Worm (Caenorhabditis elegans) whole organism, young adult: Measurements from ENCODE around the gene T11F8.5.

Source experiments
- B0019.2 ChIP-seq: fragments of 200-800 bp; sonication (Bioruptor generic); conservative IDR thresholded peaks from 2 replicates; pipeline ENCODE4 v1.3.6; 2022; ENCODE audit warnings: missing genetic modification reagents, missing genetic modification characterization, missing compliant biosample characterization
- C06A6.2 ChIP-seq: fragments of 200-800 bp; sonication (Bioruptor generic); conservative IDR thresholded peaks from 2 replicates; pipeline ENCODE4 v1.3.6; 2022; ENCODE audit warnings: missing genetic modification characterization, missing compliant biosample characterization
- F57A8.1 ChIP-seq: fragments of 200-800 bp; sonication (Bioruptor generic); optimal IDR thresholded peaks from 2 replicates; lab custom pipeline; 2018; ENCODE audit warnings: mild to moderate bottlenecking, missing genetic modification characterization, moderate library complexity, missing compliant biosample characterization
- Y53F4B.3 ChIP-seq: fragments of 200-800 bp; sonication (Bioruptor generic); IDR thresholded peaks from 2 replicates; pipeline ENCODE4 v1.3.6; 2022; ENCODE audit warnings: missing genetic modification reagents, missing genetic modification characterization, missing compliant biosample characterization
- Y56A3A.18 ChIP-seq: fragments of 200-800 bp; sonication (Bioruptor generic); IDR thresholded peaks from 2 replicates; pipeline ENCODE4 v1.3.6; 2022; ENCODE audit warnings: missing genetic modification reagents, missing genetic modification characterization, missing compliant biosample characterization
- Y67H2A.10 ChIP-seq: fragments of 200-800 bp; sonication (Bioruptor generic); conservative IDR thresholded peaks from 2 replicates; pipeline ENCODE4 v1.3.6; 2022; ENCODE audit warnings: missing genetic modification reagents, missing genetic modification characterization, missing compliant biosample characterization
- ZK185.1 ChIP-seq: sonication (generic microtip); optimal IDR thresholded peaks from 2 replicates; lab custom pipeline; 2016; ENCODE audit warnings: mild to moderate bottlenecking, missing genetic modification characterization, missing compliant biosample characterization; ENCODE audit not compliant: poor library complexity, severe bottlenecking
- aptf-3 ChIP-seq: fragments of 200-800 bp; sonication (Bioruptor generic); IDR thresholded peaks from 2 replicates; pipeline ENCODE4 v1.3.6; 2022; ENCODE audit warnings: missing genetic modification characterization, missing compliant biosample characterization
- attf-6 ChIP-seq: fragments of 200-800 bp; sonication (Bioruptor generic); IDR thresholded peaks from 2 replicates; pipeline ENCODE4 v1.3.6; 2022; ENCODE audit warnings: missing genetic modification reagents, missing genetic modification characterization, missing compliant biosample characterization
- bed-1 ChIP-seq: fragments of 200-800 bp; sonication (Bioruptor generic); IDR thresholded peaks from 2 replicates; pipeline ENCODE4 v1.3.6; 2022; ENCODE audit warnings: missing genetic modification reagents, missing genetic modification characterization, missing compliant biosample characterization
- ceh-100 ChIP-seq: fragments of 200-800 bp; sonication (Bioruptor generic); IDR thresholded peaks from 2 replicates; pipeline ENCODE4 v1.3.6; 2022; ENCODE audit warnings: missing genetic modification reagents, missing genetic modification characterization, missing compliant biosample characterization
- ceh-79 ChIP-seq: sonication (generic microtip); optimal IDR thresholded peaks from 2 replicates; lab custom pipeline; 2017; ENCODE audit warnings: mild to moderate bottlenecking, missing genetic modification characterization, missing compliant biosample characterization
- ceh-91 ChIP-seq: fragments of 200-800 bp; sonication (Bioruptor generic); IDR thresholded peaks from 2 replicates; pipeline ENCODE4 v1.3.6; 2022; ENCODE audit warnings: missing genetic modification reagents, missing genetic modification characterization, missing compliant biosample characterization
- egl-18 ChIP-seq: fragments of 200-800 bp; sonication (Bioruptor generic); IDR thresholded peaks from 2 replicates; pipeline ENCODE4 v1.3.6; 2022; ENCODE audit warnings: missing genetic modification reagents, missing genetic modification characterization, missing compliant biosample characterization
- fkh-3 ChIP-seq: sonication (generic microtip); optimal IDR thresholded peaks from 2 replicates; lab custom pipeline; 2016; ENCODE audit warnings: mild to moderate bottlenecking, missing genetic modification characterization, missing compliant biosample characterization
- hrde-1 ChIP-seq: sonication (generic microtip); optimal IDR thresholded peaks from 2 replicates; lab custom pipeline; 2016; ENCODE audit warnings: missing genetic modification characterization, mild to moderate bottlenecking, missing compliant biosample characterization, moderate library complexity, missing genotype, missing genetic modification reagents, borderline replicate concordance
- lag-1 ChIP-seq: fragments of 200-800 bp; sonication (Bioruptor generic); IDR thresholded peaks from 2 replicates; pipeline ENCODE4 v1.3.6; 2022; ENCODE audit warnings: missing genetic modification reagents, missing genetic modification characterization, missing compliant biosample characterization
- let-607 ChIP-seq, 2 experiments: fragments of 200-800 bp in 1 of 2; sonication (Bioruptor generic) in 1 of 2; sonication (generic microtip) in 1 of 2; optimal IDR thresholded peaks; 2 replicates each; lab custom pipeline; 2016 to 2018; ENCODE audit warnings: mild to moderate bottlenecking in 2 of 2, missing compliant biosample characterization in 2 of 2, missing genetic modification characterization in 2 of 2, moderate library complexity in 2 of 2, missing genotype in 1 of 2
- lin-35 ChIP-seq, 3 experiments: fragments of 150-350 bp in 2 of 3; sonication (generic microtip) in 1 of 3; optimal IDR thresholded peaks; 2 replicates each; lab custom pipeline; 2014 to 2018; ENCODE audit warnings: missing biosample characterization in 3 of 3, missing genetic modification characterization in 3 of 3, missing genetic modification reagents in 3 of 3
- nfya-1 ChIP-seq: sonication (generic microtip); optimal IDR thresholded peaks from 2 replicates; lab custom pipeline; 2017; ENCODE audit warnings: antibody characterized with exemption, missing compliant biosample characterization, missing genetic modification characterization, borderline replicate concordance; ENCODE audit not compliant: insufficient read depth
- nhr-27 ChIP-seq: fragments of 200-800 bp; sonication (Bioruptor generic); optimal IDR thresholded peaks from 2 replicates; lab custom pipeline; 2018; ENCODE audit warnings: mild to moderate bottlenecking, missing genetic modification characterization, moderate library complexity, missing compliant biosample characterization
- nhr-80 ChIP-seq: sonication (generic microtip); optimal IDR thresholded peaks from 2 replicates; lab custom pipeline; 2016; ENCODE audit warnings: missing genetic modification characterization, missing compliant biosample characterization
- pbrm-1 ChIP-seq: fragments of 200-800 bp; sonication (Bioruptor generic); IDR thresholded peaks from 2 replicates; pipeline ENCODE4 v1.3.6; 2022; ENCODE audit warnings: missing genetic modification reagents, missing genetic modification characterization, missing compliant biosample characterization
- rcor-1 ChIP-seq: fragments of 200-800 bp; sonication (Bioruptor generic); IDR thresholded peaks from 2 replicates; pipeline ENCODE4 v1.3.6; 2022; ENCODE audit warnings: missing genetic modification reagents, missing genetic modification characterization, missing compliant biosample characterization
- sptf-2 ChIP-seq: fragments of 200-800 bp; sonication (Bioruptor generic); optimal IDR thresholded peaks from 2 replicates; lab custom pipeline; 2018; ENCODE audit warnings: mild to moderate bottlenecking, missing genetic modification characterization, missing compliant biosample characterization
- tbx-9 ChIP-seq: sonication (generic microtip); optimal IDR thresholded peaks from 2 replicates; lab custom pipeline; 2016; ENCODE audit warnings: borderline replicate concordance, missing genetic modification characterization, inconsistent platforms, missing compliant biosample characterization
- unc-62 ChIP-seq: fragments of 150-350 bp; optimal IDR thresholded peaks from 2 replicates; lab custom pipeline; 2014; ENCODE audit warnings: missing biosample characterization, missing genetic modification reagents, missing genetic modification characterization
- xnd-1 ChIP-seq: sonication (generic microtip); optimal IDR thresholded peaks from 2 replicates; lab custom pipeline; 2016; ENCODE audit warnings: missing genotype, missing genetic modification reagents, missing genetic modification characterization, missing compliant biosample characterization
- ztf-22 ChIP-seq: fragments of 200-800 bp; sonication (Bioruptor generic); optimal IDR thresholded peaks from 2 replicates; lab custom pipeline; 2018; ENCODE audit warnings: mild to moderate bottlenecking, missing genetic modification characterization, moderate library complexity, missing compliant biosample characterization
- ztf-26 ChIP-seq: sonication (generic microtip); optimal IDR thresholded peaks from 2 replicates; lab custom pipeline; 2017; ENCODE audit warnings: missing genetic modification characterization, missing compliant biosample characterization
- ztf-28 ChIP-seq: fragments of 200-800 bp; sonication (Bioruptor generic); IDR thresholded peaks from 2 replicates; pipeline ENCODE4 v1.3.6; 2022; ENCODE audit warnings: missing genetic modification reagents, missing genetic modification characterization, missing compliant biosample characterization

Gene T11F8.5

ce11 chrIV:5502610-5503009 lies 19.8 kb downstream of the T11F8.5 start:
- TF ChIP-seq xnd-1 (tag; lab: Kevin White, UChicago) (no peak), nfya-1 (tag; lab: Kevin White, UChicago) (no peak)

- TF ChIP-seq ZK185.1 (tag; lab: Kevin White, UChicago), result no peak
These were observed 23.8 kb downstream of the T11F8.5 start for ce11 chrIV:5506642-5507041.

DNA sequence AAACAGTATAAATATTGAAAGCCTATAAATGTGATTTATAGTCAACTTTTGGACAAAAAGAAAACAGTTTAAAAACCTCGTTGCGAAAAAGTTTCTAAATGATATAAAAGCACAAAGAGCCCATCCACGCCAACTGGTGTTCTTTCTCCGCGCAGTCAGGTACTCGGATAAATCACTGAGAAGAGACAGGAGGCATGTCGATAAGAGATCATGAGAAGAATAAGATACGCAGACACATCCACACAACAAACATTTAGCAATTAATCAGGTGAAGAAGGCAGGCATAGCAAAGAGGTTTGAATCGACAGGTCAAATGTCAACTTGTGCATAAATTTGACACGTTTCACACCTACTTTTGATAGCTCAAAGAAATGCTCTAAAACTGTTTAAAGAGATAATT lies 24.9 kb downstream of the T11F8.5 start:
- no peak for TF ChIP-seq unc-62
- TF ChIP-seq ztf-28 (GFP tag; lab: Robert Waterston, UW), result no peak
- no peak for TF ChIP-seq sptf-2 (GFP tag; lab: Kevin White, UChicago)

ce11 chrIV:5514789-5515188 lies 32.0 kb downstream of the T11F8.5 start:
- TF ChIP-seq ceh-100 (GFP tag; lab: Robert Waterston, UW), result no peak
- TF ChIP-seq pbrm-1 (GFP tag; lab: Robert Waterston, UW), result no peak
- TF ChIP-seq lin-35 (GFP tag; optimal IDR thresholded peaks at IDR 0.05; lab: Kevin White, UChicago), result no peak
- TF ChIP-seq aptf-3 (GFP tag; lab: Robert Waterston, UW), result no peak
- TF ChIP-seq let-607 (tag; optimal IDR thresholded peaks at IDR 0.05; lab: Kevin White, UChicago), result no peak
- no peak for TF ChIP-seq C06A6.2 (GFP tag; lab: Robert Waterston, UW)
- no peak for TF ChIP-seq egl-18 (GFP tag; lab: Robert Waterston, UW)
- TF ChIP-seq nhr-27 (tag; lab: Kevin White, UChicago), result no peak
- TF ChIP-seq hrde-1 (tag; lab: Kevin White, UChicago), result no peak
- TF ChIP-seq xnd-1 (tag; lab: Kevin White, UChicago), result no peak
- no peak for TF ChIP-seq attf-6
- no peak for TF ChIP-seq Y56A3A.18 (GFP tag; lab: Robert Waterston, UW)
- no peak for TF ChIP-seq B0019.2 (GFP tag; lab: Robert Waterston, UW)
- TF ChIP-seq ztf-22, result no peak
- TF ChIP-seq rcor-1 (GFP tag; lab: Robert Waterston, UW), result no peak
- TF ChIP-seq, all 124 proteins: peak for 0

- TF ChIP-seq F57A8.1 (GFP tag; lab: Kevin White, UChicago), result no peak
- TF ChIP-seq ztf-26 (tag; lab: Kevin White, UChicago), result no peak
- no peak for TF ChIP-seq lag-1 (GFP tag; lab: Robert Waterston, UW)
- TF ChIP-seq tbx-9 (tag; lab: Kevin White, UChicago), result no peak
- no peak for TF ChIP-seq bed-1
- no peak for TF ChIP-seq Y67H2A.10 (GFP tag; lab: Robert Waterston, UW)
These were observed 36.2 kb downstream of the T11F8.5 start for ce11 chrIV:5519044-5519443.

- TF ChIP-seq fkh-3 (tag; lab: Kevin White, UChicago) (no peak), ceh-79 (tag; lab: Kevin White, UChicago) (no peak), nhr-80 (tag; lab: Kevin White, UChicago) (no peak), Y53F4B.3 (GFP tag; lab: Robert Waterston, UW) (no peak), ceh-91 (no peak)
These were observed 44.0 kb downstream of the T11F8.5 start for ce11 chrIV:5526711-5527383.
